Worm (Caenorhabditis elegans): ENCODE measurements around the gene dao-6.

DNA sequence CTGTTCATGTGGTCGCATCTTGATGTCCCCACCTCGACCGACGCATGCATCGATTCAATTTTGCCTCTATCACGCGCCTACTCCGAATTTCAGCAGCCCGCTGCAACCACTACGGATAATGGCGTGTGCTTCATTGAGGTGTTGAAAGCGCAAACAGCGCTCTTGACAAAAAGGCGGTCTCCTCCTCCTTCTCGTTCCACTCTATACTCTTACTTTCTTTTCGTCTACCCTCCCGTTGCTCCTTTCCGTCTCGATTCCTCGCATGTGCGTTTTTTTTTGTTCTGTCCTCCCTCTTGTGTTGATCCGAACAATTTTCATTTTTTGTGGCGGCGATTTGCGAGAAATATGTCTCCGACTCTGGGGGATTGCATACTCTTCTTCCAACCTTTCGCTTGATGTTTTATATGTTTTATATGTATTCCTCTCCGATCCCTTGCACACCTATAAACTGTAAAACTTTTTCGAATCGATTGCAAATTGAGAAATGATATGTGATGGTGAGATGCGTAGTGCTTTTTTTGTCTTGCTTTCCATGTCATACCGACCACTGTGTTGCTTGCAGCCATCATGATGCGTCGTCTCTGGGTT lies 33.2 kb downstream of the dao-6 start:
- TF ChIP-seq flt-1 (GFP tag; IDR thresholded peaks at IDR 0.05) = no peak
- TF ChIP-seq ceh-13 (GFP tag; optimal IDR thresholded peaks at IDR 0.05) = no peak
- no peak for TF ChIP-seq tra-4 (tag; optimal IDR thresholded peaks at IDR 0.05)
- no peak for TF ChIP-seq aly-1 (tag; optimal IDR thresholded peaks at IDR 0.05)
- TF ChIP-seq ama-1 (optimal IDR thresholded peaks at IDR 0.05) = peak; percentile 58
- no peak for TF ChIP-seq ceh-36 (tag; optimal IDR thresholded peaks at IDR 0.05)
- no peak for TF ChIP-seq F13C5.2 (tag; optimal IDR thresholded peaks at IDR 0.05)
- TF ChIP-seq pes-1 (GFP tag; IDR thresholded peaks at IDR 0.05) = no peak
- TF ChIP-seq tbx-11 (GFP tag; IDR thresholded peaks at IDR 0.05) = no peak

Data from whole organism, early embryonic.